Fruit fly (Drosophila melanogaster) Kc167 (cell line): ENCODE results near the gene Patj.

Experiments used
- Myc ChIP-seq: fragments of >200 bp; optimal IDR thresholded peaks from 2 replicates; lab custom pipeline; 2017; ENCODE audit warnings: missing external identifiers
- Sin3A ChIP-seq: fragments of >200 bp; optimal IDR thresholded peaks from 2 replicates; lab custom pipeline; 2018; ENCODE audit warnings: missing external identifiers
- h ChIP-seq: fragments of >200 bp; optimal IDR thresholded peaks from 3 replicates; lab custom pipeline; 2018; ENCODE audit warnings: missing external identifiers
- insv ChIP-seq: fragments of >200 bp; optimal IDR thresholded peaks from 3 replicates; lab custom pipeline; 2018; ENCODE audit warnings: missing external identifiers
- psq ChIP-seq: fragments of >200 bp; optimal IDR thresholded peaks from 2 replicates; lab custom pipeline; 2017; ENCODE audit warnings: missing external identifiers
- ttk ChIP-seq: sonication (Bioruptor generic); optimal IDR thresholded peaks from 2 replicates; lab custom pipeline; 2017; ENCODE audit warnings: missing external identifiers

Patj gene

dm6 chr3L:1827809-1828371 lies 29.3 kb downstream of the Patj start:
- TF ChIP-seq insv (lab: Kevin White, UChicago) (no peak), psq (lab: Kevin White, UChicago) (no peak), h (lab: Kevin White, UChicago) (no peak), Myc (lab: Kevin White, UChicago) (no peak), ttk (no peak), Sin3A (lab: Kevin White, UChicago) (no peak)

- TF ChIP-seq ttk: no peak
- TF ChIP-seq h (lab: Kevin White, UChicago): no peak
- no peak for TF ChIP-seq Sin3A (lab: Kevin White, UChicago)
- no peak for TF ChIP-seq Myc (lab: Kevin White, UChicago)
- no peak for TF ChIP-seq insv (lab: Kevin White, UChicago)
- TF ChIP-seq psq (lab: Kevin White, UChicago): no peak
These were observed 30.9 kb downstream of the Patj start for dm6 chr3L:1829539-1829938.

- TF ChIP-seq h (lab: Kevin White, UChicago) (no peak), ttk (no peak), insv (lab: Kevin White, UChicago) (no peak), psq (lab: Kevin White, UChicago) (no peak), Myc (lab: Kevin White, UChicago) (no peak), Sin3A (lab: Kevin White, UChicago) (no peak)
These were observed 33.2 kb downstream of the Patj start, which contains the start of gene Cpr62Ba for dm6 chr3L:1831753-1832268. Gene Cpr62Ba (minus strand): TSS chr3L:1831783.

- TF ChIP-seq insv (lab: Kevin White, UChicago) (no peak), Myc (lab: Kevin White, UChicago) (no peak), h (lab: Kevin White, UChicago) (no peak), psq (lab: Kevin White, UChicago) (no peak), Sin3A (lab: Kevin White, UChicago) (no peak), ttk (no peak)
These were observed 36.5 kb downstream of the Patj start, which contains the start of gene Cpr62Bb for dm6 chr3L:1835064-1835463. Gene Cpr62Bb (minus strand): TSS chr3L:1835164.

dm6 chr3L:1841984-1842383 lies 43.4 kb downstream of the Patj start, which contains the start of gene Cpr62Bc:
Gene Cpr62Bc (minus strand): TSS chr3L:1842084.
- TF ChIP-seq Sin3A (lab: Kevin White, UChicago) (no peak), psq (lab: Kevin White, UChicago) (no peak), Myc (lab: Kevin White, UChicago) (no peak), h (lab: Kevin White, UChicago) (no peak), insv (lab: Kevin White, UChicago) (no peak), ttk (no peak)

- TF ChIP-seq h (lab: Kevin White, UChicago) (no peak), ttk (no peak)
These were observed 46.0 kb downstream of the Patj start for dm6 chr3L:1844600-1844999.

dm6 chr3L:1850498-1850897 lies 51.9 kb downstream of the Patj start:
- no peak for TF ChIP-seq Myc (lab: Kevin White, UChicago)
- no peak for TF ChIP-seq insv (lab: Kevin White, UChicago)
